Worm (Caenorhabditis elegans) whole organism, L1 larva: ENCODE data around the gene F52E1.3.

ENCODE experiments used
- C16A3.4 ChIP-seq: fragments of 150-350 bp; optimal IDR thresholded peaks from 2 replicates; lab custom pipeline; 2014; ENCODE audit warnings: missing biosample characterization, missing genetic modification characterization
- C34B4.2 ChIP-seq: sonication (generic microtip); optimal IDR thresholded peaks from 2 replicates; lab custom pipeline; 2017; ENCODE audit warnings: mild to moderate bottlenecking, missing genetic modification characterization, missing compliant biosample characterization
- F16B12.6 ChIP-seq: fragments of 150-350 bp; optimal IDR thresholded peaks from 2 replicates; lab custom pipeline; 2014; ENCODE audit warnings: missing biosample characterization, missing genetic modification characterization
- aha-1 ChIP-seq: fragments of 150-350 bp; optimal IDR thresholded peaks from 2 replicates; lab custom pipeline; 2014; ENCODE audit warnings: missing biosample characterization, missing genetic modification characterization
- ceh-63 ChIP-seq: fragments of 200-800 bp; sonication (Bioruptor generic); optimal IDR thresholded peaks from 2 replicates; lab custom pipeline; 2018; ENCODE audit warnings: mild to moderate bottlenecking, missing genetic modification characterization, missing compliant biosample characterization
- ceh-82 ChIP-seq, 3 experiments: fragments of 150-350 bp in 1 of 3; sonication (generic microtip) in 2 of 3; optimal IDR thresholded peaks; 2 replicates each; lab custom pipeline; 2014 to 2017; ENCODE audit warnings: missing biosample characterization in 3 of 3, missing genetic modification characterization in 3 of 3
- ceh-90 ChIP-seq: sonication (generic microtip); optimal IDR thresholded peaks from 2 replicates; lab custom pipeline; 2016; ENCODE audit warnings: missing genetic modification characterization, missing compliant biosample characterization
- ces-1 ChIP-seq: fragments of 150-350 bp; optimal IDR thresholded peaks from 2 replicates; lab custom pipeline; 2014; ENCODE audit warnings: missing biosample characterization, missing genetic modification reagents, missing genetic modification characterization
- dsc-1 ChIP-seq: sonication (generic microtip); optimal IDR thresholded peaks from 2 replicates; lab custom pipeline; 2016; ENCODE audit warnings: mild to moderate bottlenecking, missing genetic modification characterization, missing compliant biosample characterization
- efl-1 ChIP-seq, 4 experiments: fragments of 150-350 bp; optimal IDR thresholded peaks in 3 of 4; peaks in 1 of 4; 1 replicate in 1 of 4; 2 replicates in 3 of 4; lab custom pipeline; 2014; ENCODE audit warnings: missing biosample characterization in 2 of 4, missing genetic modification characterization in 2 of 4, missing genetic modification reagents in 2 of 4
- efl-3 ChIP-seq: fragments of 200-800 bp; sonication (Bioruptor generic); optimal IDR thresholded peaks from 2 replicates; lab custom pipeline; 2018; ENCODE audit warnings: mild to moderate bottlenecking, missing genetic modification characterization, missing compliant biosample characterization
- egl-13 ChIP-seq: sonication (generic microtip); optimal IDR thresholded peaks from 2 replicates; lab custom pipeline; 2016; ENCODE audit warnings: missing genotype, missing genetic modification reagents, missing genetic modification characterization, missing compliant biosample characterization
- elt-2 ChIP-seq: sonication (generic microtip); optimal IDR thresholded peaks from 2 replicates; lab custom pipeline; 2016; ENCODE audit warnings: missing genetic modification characterization, mild to moderate bottlenecking, inconsistent platforms, missing compliant biosample characterization, missing genetic modification reagents
- ets-5 ChIP-seq: fragments of 200-800 bp; sonication (Bioruptor generic); IDR thresholded peaks from 2 replicates; pipeline ENCODE4 v1.3.6; 2022; ENCODE audit warnings: missing genetic modification characterization, missing compliant biosample characterization
- fkh-10 ChIP-seq: sonication (generic microtip); optimal IDR thresholded peaks from 2 replicates; lab custom pipeline; 2017; ENCODE audit warnings: missing biosample characterization, missing genetic modification reagents, missing genetic modification characterization
- fkh-4 ChIP-seq: sonication (generic microtip); optimal IDR thresholded peaks from 2 replicates; lab custom pipeline; 2016; ENCODE audit warnings: missing compliant biosample characterization, missing genetic modification characterization, borderline replicate concordance
- hlh-17 ChIP-seq: fragments of 200-800 bp; sonication (Bioruptor generic); optimal IDR thresholded peaks from 2 replicates; lab custom pipeline; 2018; ENCODE audit warnings: missing genetic modification characterization, mild to moderate bottlenecking, missing compliant biosample characterization, moderate library complexity, borderline replicate concordance
- isw-1 ChIP-seq: fragments of 200-800 bp; sonication (Bioruptor generic); IDR thresholded peaks from 2 replicates; pipeline ENCODE4 v1.3.6; 2022; ENCODE audit warnings: missing genetic modification characterization, missing compliant biosample characterization
- jun-1 ChIP-seq: fragments of 150-350 bp; optimal IDR thresholded peaks from 2 replicates; lab custom pipeline; 2014; ENCODE audit warnings: missing biosample characterization, missing genetic modification reagents, missing genetic modification characterization
- lin-35 ChIP-seq, 2 experiments: fragments of 150-350 bp; optimal IDR thresholded peaks; 2 replicates each; lab custom pipeline; 2014; ENCODE audit warnings: missing biosample characterization in 2 of 2, missing genetic modification characterization in 2 of 2, missing genetic modification reagents in 2 of 2
- lir-3 ChIP-seq: sonication (generic microtip); optimal IDR thresholded peaks from 2 replicates; lab custom pipeline; 2016; ENCODE audit warnings: mild to moderate bottlenecking, missing genetic modification characterization, moderate library complexity, missing compliant biosample characterization; ENCODE audit not compliant: poor library complexity
- mab-9 ChIP-seq: fragments of 200-800 bp; sonication (Bioruptor generic); IDR thresholded peaks from 2 replicates; pipeline ENCODE4 v1.3.6; 2022; ENCODE audit warnings: missing genetic modification reagents, missing genetic modification characterization, missing compliant biosample characterization
- mdl-1 ChIP-seq, 2 experiments: fragments of 150-350 bp; optimal IDR thresholded peaks; 2 replicates each; lab custom pipeline; 2014 to 2017; ENCODE audit warnings: missing biosample characterization in 2 of 2, missing genetic modification characterization in 2 of 2, inconsistent platforms in 1 of 2
- mef-2 ChIP-seq: fragments of 150-350 bp; optimal IDR thresholded peaks from 2 replicates; lab custom pipeline; 2014; ENCODE audit warnings: missing biosample characterization, missing genetic modification characterization
- nhr-12 ChIP-seq: sonication (generic microtip); optimal IDR thresholded peaks from 2 replicates; lab custom pipeline; 2017; ENCODE audit warnings: missing biosample characterization, missing genetic modification characterization
- nhr-19 ChIP-seq: fragments of 200-800 bp; sonication (Bioruptor generic); conservative IDR thresholded peaks from 2 replicates; pipeline ENCODE4 v1.3.6; 2022; ENCODE audit warnings: missing genetic modification characterization, missing compliant biosample characterization
- nhr-237 ChIP-seq: fragments of 150-350 bp; optimal IDR thresholded peaks from 2 replicates; lab custom pipeline; 2014; ENCODE audit warnings: missing biosample characterization, missing genetic modification characterization
- nhr-71 ChIP-seq: sonication (generic microtip); optimal IDR thresholded peaks from 2 replicates; lab custom pipeline; 2016; ENCODE audit warnings: mild to moderate bottlenecking, missing genetic modification characterization, moderate library complexity, missing compliant biosample characterization
- nhr-76 ChIP-seq: sonication (generic microtip); optimal IDR thresholded peaks from 2 replicates; lab custom pipeline; 2017; ENCODE audit warnings: missing biosample characterization, missing genetic modification characterization
- pag-3 ChIP-seq: sonication (generic microtip); optimal IDR thresholded peaks from 2 replicates; lab custom pipeline; 2017; ENCODE audit warnings: missing genetic modification characterization, mild to moderate bottlenecking, missing compliant biosample characterization, antibody characterized with exemption, borderline replicate concordance; ENCODE audit not compliant: insufficient read depth
- pqm-1 ChIP-seq: sonication (generic microtip); optimal IDR thresholded peaks from 3 replicates; lab custom pipeline; 2017; ENCODE audit warnings: missing biosample characterization, missing genetic modification characterization
- rnt-1 ChIP-seq: sonication (generic microtip); optimal IDR thresholded peaks from 2 replicates; lab custom pipeline; 2016; ENCODE audit warnings: mild to moderate bottlenecking, missing genetic modification characterization, moderate library complexity, missing compliant biosample characterization
- skn-1 ChIP-seq: fragments of 150-350 bp; optimal IDR thresholded peaks from 2 replicates; lab custom pipeline; 2014; ENCODE audit warnings: missing biosample characterization, missing genetic modification characterization
- snpc-4 ChIP-seq: fragments of 150-350 bp; optimal IDR thresholded peaks from 2 replicates; lab custom pipeline; 2014; ENCODE audit warnings: missing biosample characterization, missing genetic modification characterization
- snu-23 ChIP-seq: sonication (generic microtip); optimal IDR thresholded peaks from 2 replicates; lab custom pipeline; 2016; ENCODE audit warnings: missing genetic modification characterization, missing compliant biosample characterization
- sptf-1 ChIP-seq: fragments of 150-350 bp; optimal IDR thresholded peaks from 2 replicates; lab custom pipeline; 2014; ENCODE audit warnings: missing biosample characterization, missing genetic modification characterization
- sup-37 ChIP-seq: fragments of 200-800 bp; sonication (Bioruptor generic); optimal IDR thresholded peaks from 2 replicates; lab custom pipeline; 2018; ENCODE audit warnings: mild to moderate bottlenecking, missing genetic modification characterization, missing compliant biosample characterization
- swsn-7 ChIP-seq: sonication (generic microtip); optimal IDR thresholded peaks from 2 replicates; lab custom pipeline; 2016; ENCODE audit warnings: missing genetic modification characterization, missing compliant biosample characterization
- tbx-2 ChIP-seq: sonication (generic microtip); optimal IDR thresholded peaks from 2 replicates; lab custom pipeline; 2016; ENCODE audit warnings: missing genetic modification characterization, missing compliant biosample characterization
- tlp-1 ChIP-seq: fragments of 150-350 bp; optimal IDR thresholded peaks from 2 replicates; lab custom pipeline; 2014; ENCODE audit warnings: missing biosample characterization, missing genetic modification characterization
- unc-130 ChIP-seq: fragments of 150-350 bp; optimal IDR thresholded peaks from 2 replicates; lab custom pipeline; 2017; ENCODE audit warnings: missing biosample characterization, missing genetic modification characterization, inconsistent platforms
- unc-98 ChIP-seq: fragments of 200-800 bp; sonication (Bioruptor generic); IDR thresholded peaks from 2 replicates; pipeline ENCODE4 v1.3.6; 2022; ENCODE audit warnings: missing genetic modification characterization, missing compliant biosample characterization
- vab-15 ChIP-seq: sonication (generic microtip); optimal IDR thresholded peaks from 2 replicates; lab custom pipeline; 2017; ENCODE audit warnings: missing genotype, mild to moderate bottlenecking, missing genetic modification characterization, missing compliant biosample characterization
- ztf-4 ChIP-seq: fragments of 150-350 bp; optimal IDR thresholded peaks from 2 replicates; lab custom pipeline; 2014; ENCODE audit warnings: missing biosample characterization, missing genetic modification characterization

F52E1.3 gene

DNA sequence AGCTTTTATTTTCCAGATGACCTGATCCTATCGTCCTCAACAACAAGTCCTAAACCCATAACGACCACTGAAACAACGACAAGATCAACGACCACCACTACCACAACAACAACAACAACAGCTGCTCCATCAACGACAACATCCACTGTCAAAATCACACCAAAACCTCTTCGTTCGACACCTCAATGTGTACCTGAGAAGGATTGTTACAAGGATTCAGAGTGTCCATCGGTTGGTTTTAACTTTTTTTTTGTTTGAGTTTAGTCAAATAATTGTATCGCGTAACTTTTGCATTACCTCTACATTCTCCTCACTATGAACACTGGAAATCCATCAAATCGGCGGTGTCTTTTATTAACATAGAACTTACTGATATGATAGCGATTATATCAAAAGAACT, 14.5 kb upstream of the F52E1.3 start:
- TF ChIP-seq sptf-1 (tag; lab: Kevin White, UChicago) (no peak), C34B4.2 (tag; lab: Kevin White, UChicago) (no peak), tlp-1 (tag; lab: Kevin White, UChicago) (no peak), nhr-12 (tag; lab: Kevin White, UChicago) (no peak), vab-15 (tag; lab: Kevin White, UChicago) (no peak), C16A3.4 (no peak), aha-1 (tag; lab: Kevin White, UChicago) (no peak), snpc-4 (tag; lab: Kevin White, UChicago) (no peak), mdl-1 (tag; optimal IDR thresholded peaks at IDR 0.05; lab: Kevin White, UChicago) (no peak), hlh-17 (GFP tag; lab: Kevin White, UChicago) (no peak), nhr-76 (no peak), mef-2 (no peak), ets-5 (GFP tag; lab: Robert Waterston, UW) (no peak), nhr-237 (tag; lab: Kevin White, UChicago) (no peak), sup-37 (GFP tag; lab: Kevin White, UChicago) (no peak), jun-1 (no peak), tbx-2 (tag; lab: Kevin White, UChicago) (no peak)

DNA sequence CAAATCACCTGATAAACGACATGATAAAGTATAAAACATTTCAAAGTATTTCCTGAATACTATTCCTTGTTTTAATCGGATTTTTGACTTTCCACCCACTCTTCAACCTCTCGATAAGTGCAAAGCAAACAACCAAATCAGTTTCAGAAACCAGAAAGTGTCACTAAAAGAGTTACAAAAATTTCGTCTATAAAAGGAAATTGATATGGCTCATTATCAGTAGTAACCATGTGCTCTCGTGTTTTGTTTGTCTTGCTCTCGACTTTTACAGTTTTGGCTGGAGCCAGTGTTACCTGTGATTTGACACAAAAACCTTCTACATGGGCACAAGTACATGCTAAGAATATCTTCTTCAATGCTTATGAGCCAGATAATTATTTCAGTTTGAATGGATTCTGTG, 10.9 kb upstream of the F52E1.3 start, which contains the start of gene F52E1.14:
Gene F52E1.14 (plus strand): TSS at position 207 of the 400 bp plus-strand sequence.
- TF ChIP-seq jun-1 (peak; percentile 24), unc-130 (no peak), nhr-71 (tag; lab: Kevin White, UChicago) (peak; percentile 14), lir-3 (tag; lab: Kevin White, UChicago) (no peak), lin-35 (GFP tag; optimal IDR thresholded peaks at IDR 0.05; lab: Kevin White, UChicago) (peak in 1 of 2 experiments; percentile 45), elt-2 (tag; lab: Kevin White, UChicago) (peak; percentile 95), nhr-19 (no peak)

ce11 chrV:8384809-8385208, 9.8 kb upstream of the F52E1.3 start:
- TF ChIP-seq ceh-90 (no peak), ceh-82 (tag; optimal IDR thresholded peaks at IDR 0.05; lab: Kevin White, UChicago) (no peak), lin-35 (GFP tag; optimal IDR thresholded peaks at IDR 0.05; lab: Kevin White, UChicago) (no peak), tlp-1 (tag; lab: Kevin White, UChicago) (no peak), snu-23 (GFP tag; lab: Kevin White, UChicago) (no peak), ces-1 (GFP tag; lab: Kevin White, UChicago) (no peak), ztf-4 (tag; lab: Kevin White, UChicago) (no peak), mef-2 (no peak), fkh-10 (GFP tag; lab: Kevin White, UChicago) (no peak), isw-1 (GFP tag; lab: Robert Waterston, UW) (no peak), dsc-1 (tag; lab: Kevin White, UChicago) (no peak), rnt-1 (tag; lab: Kevin White, UChicago) (no peak)

DNA sequence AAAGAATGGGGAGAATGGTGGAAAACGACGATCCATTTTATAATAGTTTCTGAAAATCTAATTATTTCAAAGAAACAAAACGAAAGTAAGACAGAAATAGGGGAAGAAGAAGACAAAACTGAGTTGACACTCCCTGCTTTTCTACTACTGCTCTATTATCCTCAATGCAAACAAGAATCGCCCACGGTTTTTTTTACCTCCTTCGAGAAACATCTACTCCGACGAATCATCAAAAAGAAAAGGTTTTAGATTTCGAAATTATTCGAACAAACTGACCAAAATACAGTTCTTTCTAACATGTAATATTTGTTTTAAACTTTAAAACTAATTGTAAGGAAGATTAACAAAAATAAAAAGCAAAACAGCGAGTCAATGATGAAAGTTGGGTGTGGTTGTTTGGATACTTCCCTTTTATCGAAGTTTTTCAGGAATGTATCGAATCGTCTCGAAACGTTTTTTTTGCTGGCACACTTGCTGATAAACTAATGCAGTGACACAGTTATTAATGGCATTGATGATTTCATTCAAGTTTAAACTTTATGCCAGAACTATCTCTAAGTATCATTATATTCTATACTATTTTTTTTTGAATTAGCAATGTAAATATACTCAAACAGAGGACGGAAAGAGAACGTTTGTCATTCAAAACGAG, 8.6 kb upstream of the F52E1.3 start, which contains the start of gene hsp-17:
Gene hsp-17 (minus strand): TSS at position 51 of the 652 bp plus-strand sequence.
- TF ChIP-seq efl-1 (optimal IDR thresholded peaks at IDR 0.05; lab: Kevin White, UChicago): no peak
- TF ChIP-seq efl-1 (GFP tag; optimal IDR thresholded peaks at IDR 0.05 in 1 of 2; lab: Kevin White, UChicago): peak in 1 of 2 experiments; percentile 45
- no peak for TF ChIP-seq ceh-63 (GFP tag; lab: Kevin White, UChicago)
- no peak for TF ChIP-seq fkh-10 (GFP tag; lab: Kevin White, UChicago)
- TF ChIP-seq skn-1 (tag; lab: Kevin White, UChicago): no peak
- no peak for TF ChIP-seq lir-3 (tag; lab: Kevin White, UChicago)
- TF ChIP-seq elt-2 (tag; lab: Kevin White, UChicago): peak; percentile 66
- no peak for TF ChIP-seq F16B12.6 (tag; lab: Kevin White, UChicago)
- no peak for TF ChIP-seq jun-1
- no peak for TF ChIP-seq swsn-7
- TF ChIP-seq fkh-4 (tag; lab: Kevin White, UChicago): no peak
- no peak for TF ChIP-seq pag-3 (tag; lab: Kevin White, UChicago)
- TF ChIP-seq efl-3 (GFP tag; lab: Kevin White, UChicago): no peak
- TF ChIP-seq C16A3.4: no peak
- no peak for TF ChIP-seq nhr-12 (tag; lab: Kevin White, UChicago)
- no peak for TF ChIP-seq lin-35 (GFP tag; optimal IDR thresholded peaks at IDR 0.05; lab: Kevin White, UChicago)
- TF ChIP-seq unc-98 (GFP tag; lab: Robert Waterston, UW): no peak
- TF ChIP-seq mab-9 (GFP tag; lab: Robert Waterston, UW): no peak
- no peak for TF ChIP-seq ztf-4 (tag; lab: Kevin White, UChicago)
- TF ChIP-seq egl-13 (tag; lab: Kevin White, UChicago): no peak
- TF ChIP-seq rnt-1 (tag; lab: Kevin White, UChicago): no peak
- TF ChIP-seq pqm-1 (tag; lab: Kevin White, UChicago): peak; percentile 24
- TF ChIP-seq snu-23 (GFP tag; lab: Kevin White, UChicago): no peak
- no peak for TF ChIP-seq dsc-1 (tag; lab: Kevin White, UChicago)
- TF ChIP-seq ets-5 (GFP tag; lab: Robert Waterston, UW): no peak
